Worm (Caenorhabditis elegans) whole organism, L4 larva: Measurements from ENCODE around the gene H20E11.1.

Source experiments
- F49E8.2 ChIP-seq: sonication (generic microtip); optimal IDR thresholded peaks from 2 replicates; lab custom pipeline; 2016; ENCODE audit warnings: missing compliant biosample characterization, mild to moderate bottlenecking, missing genetic modification characterization, borderline replicate concordance
- T26A8.4 ChIP-seq: fragments of 200-800 bp; sonication (Bioruptor generic); IDR thresholded peaks from 2 replicates; pipeline ENCODE4 v1.3.6; 2022; ENCODE audit warnings: missing genetic modification characterization, missing compliant biosample characterization
- ZK546.5 ChIP-seq, 2 experiments: sonication (generic microtip); optimal IDR thresholded peaks; 2 replicates each; lab custom pipeline; 2017; ENCODE audit warnings: missing biosample characterization in 2 of 2, missing genetic modification characterization in 2 of 2
- aly-2 ChIP-seq: sonication (generic microtip); optimal IDR thresholded peaks from 2 replicates; lab custom pipeline; 2018; ENCODE audit warnings: missing biosample characterization, missing genetic modification characterization
- attf-4 ChIP-seq: sonication (generic microtip); optimal IDR thresholded peaks from 3 replicates; lab custom pipeline; 2017; ENCODE audit warnings: missing biosample characterization, missing genetic modification characterization
- ceh-44 ChIP-seq: fragments of 200-800 bp; sonication (Bioruptor generic); IDR thresholded peaks from 2 replicates; pipeline ENCODE4 v1.3.6; 2022; ENCODE audit warnings: missing genetic modification reagents, missing genetic modification characterization, missing compliant biosample characterization
- ceh-82 ChIP-seq: sonication (generic microtip); optimal IDR thresholded peaks from 2 replicates; lab custom pipeline; 2017; ENCODE audit warnings: missing biosample characterization, missing genetic modification characterization
- ctbp-1 ChIP-seq: fragments of 200-800 bp; sonication (Bioruptor generic); IDR thresholded peaks from 2 replicates; pipeline ENCODE4 v1.3.6; 2022; ENCODE audit warnings: missing genetic modification reagents, missing genetic modification characterization, missing compliant biosample characterization
- duxl-1 ChIP-seq: sonication (generic microtip); optimal IDR thresholded peaks from 2 replicates; lab custom pipeline; 2016; ENCODE audit warnings: mild to moderate bottlenecking, missing genetic modification characterization, moderate library complexity, missing compliant biosample characterization; ENCODE audit not compliant: poor library complexity
- lim-7 ChIP-seq: fragments of 200-800 bp; sonication (Bioruptor generic); IDR thresholded peaks from 2 replicates; pipeline ENCODE4 v1.3.6; 2022; ENCODE audit warnings: missing genetic modification characterization, missing compliant biosample characterization
- lin-1 ChIP-seq: fragments of 200-800 bp; sonication (Bioruptor generic); IDR thresholded peaks from 2 replicates; pipeline ENCODE4 v1.3.6; 2022; ENCODE audit warnings: missing genetic modification reagents, missing genetic modification characterization, missing compliant biosample characterization
- lin-29 ChIP-seq: fragments of 200-800 bp; sonication (Bioruptor generic); IDR thresholded peaks from 2 replicates; pipeline ENCODE4 v1.3.6; 2022; ENCODE audit warnings: missing genetic modification reagents, missing genetic modification characterization, missing compliant biosample characterization
- lin-38 ChIP-seq: fragments of 200-800 bp; sonication (Bioruptor generic); IDR thresholded peaks from 2 replicates; pipeline ENCODE4 v1.3.6; 2022; ENCODE audit warnings: missing genetic modification reagents, missing genetic modification characterization, missing compliant biosample characterization
- lin-39 ChIP-seq: fragments of 150-350 bp; optimal IDR thresholded peaks from 2 replicates; lab custom pipeline; 2014; ENCODE audit warnings: missing biosample characterization, missing genetic modification reagents, missing genetic modification characterization
- nhr-111 ChIP-seq: fragments of 200-800 bp; sonication (Bioruptor generic); optimal IDR thresholded peaks from 2 replicates; lab custom pipeline; 2018; ENCODE audit warnings: mild to moderate bottlenecking, missing genetic modification characterization, missing compliant biosample characterization
- nhr-237 ChIP-seq: sonication (generic microtip); optimal IDR thresholded peaks from 2 replicates; lab custom pipeline; 2017; ENCODE audit warnings: missing biosample characterization, missing genetic modification characterization
- nhr-25 ChIP-seq: sonication (generic microtip); optimal IDR thresholded peaks from 2 replicates; lab custom pipeline; 2017; ENCODE audit warnings: missing genetic modification characterization, mild to moderate bottlenecking, missing compliant biosample characterization, antibody characterized with exemption, moderate library complexity, borderline replicate concordance; ENCODE audit not compliant: insufficient read depth
- nhr-41 ChIP-seq: fragments of 200-800 bp; sonication (Bioruptor generic); IDR thresholded peaks from 2 replicates; pipeline ENCODE4 v1.3.6; 2022; ENCODE audit warnings: missing genetic modification reagents, missing genetic modification characterization, missing compliant biosample characterization
- nhr-42 ChIP-seq: fragments of 200-800 bp; sonication (Bioruptor generic); IDR thresholded peaks from 2 replicates; pipeline ENCODE4 v1.3.6; 2022; ENCODE audit warnings: missing genetic modification characterization, missing compliant biosample characterization
- nhr-77 ChIP-seq: fragments of 150-350 bp; optimal IDR thresholded peaks from 2 replicates; lab custom pipeline; 2014; ENCODE audit warnings: missing biosample characterization, missing genetic modification characterization
- set-16 ChIP-seq: fragments of 200-800 bp; sonication (Bioruptor generic); IDR thresholded peaks from 2 replicates; pipeline ENCODE4 v1.3.6; 2022; ENCODE audit warnings: missing genetic modification reagents, missing genetic modification characterization, missing compliant biosample characterization
- skn-1 ChIP-seq: fragments of 150-350 bp; optimal IDR thresholded peaks from 2 replicates; lab custom pipeline; 2014; ENCODE audit warnings: missing biosample characterization, missing genetic modification characterization
- snpc-1.2 ChIP-seq: fragments of 200-800 bp; sonication (Bioruptor generic); IDR thresholded peaks from 2 replicates; pipeline ENCODE4 v1.3.6; 2022; ENCODE audit warnings: missing genetic modification reagents, missing genetic modification characterization, missing compliant biosample characterization
- spr-3 ChIP-seq: fragments of 200-800 bp; sonication (Bioruptor generic); optimal IDR thresholded peaks from 2 replicates; lab custom pipeline; 2018; ENCODE audit warnings: mild to moderate bottlenecking, missing genetic modification characterization, missing compliant biosample characterization
- tag-97 ChIP-seq: fragments of 200-800 bp; sonication (Bioruptor generic); IDR thresholded peaks from 2 replicates; pipeline ENCODE4 v1.3.6; 2022; ENCODE audit warnings: missing genetic modification characterization, missing compliant biosample characterization
- unc-130 ChIP-seq: sonication (generic microtip); optimal IDR thresholded peaks from 2 replicates; lab custom pipeline; 2016; ENCODE audit warnings: missing genetic modification reagents, missing genetic modification characterization, missing compliant biosample characterization
- unc-62 ChIP-seq, 3 experiments: fragments of 150-350 bp in 1 of 3; sonication (generic microtip); optimal IDR thresholded peaks in 2 of 3; peaks in 1 of 3; 1 replicate in 1 of 3; 2 replicates in 2 of 3; lab custom pipeline; 2014 to 2017; ENCODE audit warnings: missing biosample characterization in 3 of 3, missing genetic modification characterization in 3 of 3, missing genetic modification reagents in 3 of 3, missing genotype in 1 of 3
- zfp-2 ChIP-seq: sonication (generic microtip); optimal IDR thresholded peaks from 2 replicates; lab custom pipeline; 2016; ENCODE audit warnings: mild to moderate bottlenecking, missing genetic modification characterization, missing compliant biosample characterization
- ztf-7 ChIP-seq: fragments of 150-350 bp; optimal IDR thresholded peaks from 2 replicates; lab custom pipeline; 2014; ENCODE audit warnings: missing biosample characterization, missing genetic modification characterization

H20E11.1 gene

DNA sequence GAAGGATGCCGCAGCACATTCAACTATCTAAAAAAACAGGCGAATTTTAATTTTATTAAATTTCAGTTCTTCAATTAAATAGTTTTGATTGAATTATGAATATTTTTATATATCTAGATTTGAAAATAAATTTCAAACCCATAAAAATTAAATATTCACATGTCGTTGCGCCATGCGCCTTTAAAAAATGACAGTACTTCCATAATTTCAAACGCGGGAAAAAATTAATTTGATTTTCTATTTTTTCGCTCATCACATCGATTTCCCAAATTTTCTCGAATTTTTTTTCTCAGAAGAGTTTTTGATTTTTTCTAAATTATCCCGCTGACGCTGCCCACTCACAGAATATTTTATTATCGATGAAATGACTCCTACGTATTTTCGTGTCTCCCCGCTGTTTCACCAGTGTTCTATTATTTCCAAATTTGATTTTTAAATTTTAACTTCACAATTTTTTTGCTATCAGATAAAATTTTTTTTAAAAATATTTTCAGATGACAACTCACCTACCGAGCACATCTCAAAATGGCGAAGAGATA, 12.6 kb downstream of the H20E11.1 start, which contains the start of gene lip-1:
Gene lip-1, plus strand, starts transcription at position 489 of the 539 bp plus-strand sequence.
- TF ChIP-seq unc-62 (GFP tag; optimal IDR thresholded peaks at IDR 0.05 in 1 of 2; lab: Kevin White, UChicago) (no peak), unc-62 (tag; optimal IDR thresholded peaks at IDR 0.05; lab: Kevin White, UChicago) (no peak), nhr-25 (tag; lab: Kevin White, UChicago) (no peak), lin-38 (GFP tag; lab: Robert Waterston, UW) (peak; percentile 21; the same call in 1 of the 2 replicates), snpc-1.2 (GFP tag; lab: Robert Waterston, UW) (peak; percentile 68; the same call in 1 of the 2 replicates), lin-29 (GFP tag; lab: Robert Waterston, UW) (no peak), nhr-41 (GFP tag; lab: Robert Waterston, UW) (no peak), duxl-1 (tag; lab: Kevin White, UChicago) (no peak), lim-7 (GFP tag; lab: Robert Waterston, UW) (no peak), tag-97 (GFP tag; lab: Robert Waterston, UW) (no peak), unc-130 (GFP tag; lab: Kevin White, UChicago) (peak; percentile 25), lin-39 (no peak), skn-1 (no peak)

DNA sequence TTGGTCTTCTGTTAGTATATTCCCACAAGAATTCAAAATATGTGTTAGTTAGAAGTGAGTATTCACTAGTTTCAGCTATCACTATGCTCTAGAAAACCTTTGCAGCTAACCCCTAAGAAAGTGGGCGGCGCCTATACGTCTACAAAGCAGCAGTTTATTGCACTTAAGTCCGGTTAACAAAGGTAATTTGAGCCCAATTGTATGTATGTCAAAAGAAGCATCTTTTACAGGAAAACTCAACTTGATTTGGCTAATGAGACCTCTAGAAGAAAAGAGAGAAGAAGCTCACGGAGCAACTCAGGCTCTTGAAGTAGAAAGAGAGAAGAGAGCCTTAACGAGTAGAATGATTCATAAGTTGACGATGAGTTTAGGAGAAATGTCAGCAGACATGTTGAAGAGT, 22.8 kb downstream of the H20E11.1 start:
- no peak for TF ChIP-seq nhr-42
- peak in 1 of 2 experiments; percentile 68 for TF ChIP-seq unc-62 (GFP tag; optimal IDR thresholded peaks at IDR 0.05 in 1 of 2; lab: Kevin White, UChicago)
- no peak for TF ChIP-seq unc-62 (tag; optimal IDR thresholded peaks at IDR 0.05; lab: Kevin White, UChicago)

DNA sequence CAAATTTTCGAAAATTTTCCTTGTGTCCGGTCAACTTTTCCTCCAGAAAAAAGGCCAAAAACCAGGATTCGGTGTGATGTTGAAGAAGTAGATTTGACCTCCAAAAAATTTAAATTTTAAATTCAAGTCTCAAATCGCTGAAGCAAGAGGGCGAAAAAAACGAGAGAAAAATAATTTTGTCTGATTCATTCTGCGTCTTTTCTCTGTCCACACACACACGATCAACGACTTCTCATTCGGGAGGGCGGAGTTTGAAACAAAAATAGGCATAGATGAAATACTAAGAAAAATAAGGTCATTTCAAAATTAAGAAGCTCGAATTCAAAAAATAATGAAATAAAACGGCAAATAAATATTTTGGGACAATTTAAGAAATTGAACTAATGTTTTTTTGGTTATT, 29.3 kb downstream of the H20E11.1 start, which contains the start of gene R13H7.2:
Gene R13H7.2, minus strand, starts transcription at position 101 of the 400 bp plus-strand sequence.
- TF ChIP-seq ceh-82 (tag; lab: Kevin White, UChicago) (no peak), set-16 (GFP tag; lab: Robert Waterston, UW) (no peak), nhr-237 (tag; lab: Kevin White, UChicago) (no peak), ZK546.5 (tag; optimal IDR thresholded peaks at IDR 0.05; lab: Kevin White, UChicago) (no peak), ztf-7 (tag; lab: Kevin White, UChicago) (no peak), T26A8.4 (GFP tag; lab: Robert Waterston, UW) (no peak), nhr-77 (tag; lab: Kevin White, UChicago) (no peak)

DNA sequence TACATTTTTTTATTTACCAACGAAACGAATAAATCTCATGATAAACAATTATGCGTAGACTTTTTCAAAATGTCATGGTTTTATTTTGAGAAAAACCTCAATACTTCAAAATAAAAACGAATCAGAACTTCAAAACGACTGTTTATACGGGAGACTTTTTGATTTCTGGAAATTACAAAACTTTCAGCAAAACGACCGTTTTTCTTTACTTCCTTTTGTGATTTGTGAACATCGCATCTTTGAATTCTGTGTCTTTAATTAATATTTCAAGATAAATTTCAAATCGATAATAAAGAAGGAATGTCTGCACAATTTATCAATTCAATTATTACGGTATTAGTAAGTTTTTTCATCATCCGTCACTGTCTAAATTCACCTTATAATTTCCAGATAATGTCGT, 37.8 kb downstream of the H20E11.1 start, which contains the start of gene srx-20:
Gene srx-20, plus strand, starts transcription at position 301 of the 400 bp plus-strand sequence.
- no peak for TF ChIP-seq ctbp-1 (GFP tag; lab: Robert Waterston, UW)
- TF ChIP-seq zfp-2: no peak

DNA sequence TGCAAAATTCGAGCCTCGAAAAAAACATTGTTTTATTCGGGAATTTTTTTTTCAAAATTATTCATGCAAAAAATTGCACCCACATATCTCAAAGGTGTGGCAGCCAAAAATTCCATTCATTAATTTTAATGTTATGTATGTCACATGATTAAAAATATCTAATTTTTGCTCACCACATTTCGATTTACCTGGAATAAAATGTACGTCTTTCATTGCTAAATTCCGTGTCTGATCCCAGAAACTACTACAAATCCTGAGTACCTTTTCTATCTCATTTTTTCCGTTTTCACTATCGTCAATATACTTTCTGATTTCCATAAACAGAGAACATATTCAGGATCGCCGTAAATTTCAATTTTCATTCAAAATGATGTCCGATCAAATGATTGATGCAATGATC, 43.0 kb downstream of the H20E11.1 start, which contains the start of gene srx-19:
Gene srx-19, plus strand, starts transcription at position 301 of the 400 bp plus-strand sequence.
- TF ChIP-seq F49E8.2 (tag; lab: Kevin White, UChicago) (no peak), attf-4 (tag; lab: Kevin White, UChicago) (no peak), nhr-111 (GFP tag; lab: Kevin White, UChicago) (no peak), lin-1 (GFP tag; lab: Robert Waterston, UW) (no peak), aly-2 (tag; lab: Kevin White, UChicago) (no peak), lim-7 (GFP tag; lab: Robert Waterston, UW) (no peak), ceh-44 (GFP tag; lab: Robert Waterston, UW) (no peak), spr-3 (GFP tag; lab: Kevin White, UChicago) (no peak)
